Worm (Caenorhabditis elegans): ENCODE results near the gene dnj-9.

The dnj-9 gene

ce11 chrII:4871834-4872233 lies 20.0 kb downstream of the dnj-9 start:
- no peak for TF ChIP-seq elt-3 (tag; optimal IDR thresholded peaks at IDR 0.05)
- TF ChIP-seq mdl-1 (tag; optimal IDR thresholded peaks at IDR 0.05), result no peak
- TF ChIP-seq blmp-1 (tag; optimal IDR thresholded peaks at IDR 0.05), result peak; percentile 67
- TF ChIP-seq ama-1 (optimal IDR thresholded peaks at IDR 0.05), result no peak
- TF ChIP-seq nhr-11 (tag; optimal IDR thresholded peaks at IDR 0.05), result no peak
- TF ChIP-seq aly-2 (tag; optimal IDR thresholded peaks at IDR 0.05), result no peak
- no peak for TF ChIP-seq unc-62 (GFP tag; optimal IDR thresholded peaks at IDR 0.05)

- TF ChIP-seq pqm-1 (tag; optimal IDR thresholded peaks at IDR 0.05), result no peak
- TF ChIP-seq fkh-10 (GFP tag; optimal IDR thresholded peaks at IDR 0.05), result no peak
- TF ChIP-seq pax-3 (tag; optimal IDR thresholded peaks at IDR 0.05), result no peak
- no peak for TF ChIP-seq lin-15B (tag; optimal IDR thresholded peaks at IDR 0.05)
- TF ChIP-seq ceh-8 (GFP tag; optimal IDR thresholded peaks at IDR 0.05), result no peak
- no peak for TF ChIP-seq lin-13 (GFP tag; optimal IDR thresholded peaks at IDR 0.05)
- TF ChIP-seq nhr-237 (tag; optimal IDR thresholded peaks at IDR 0.05), result no peak
- TF ChIP-seq snu-23 (GFP tag; optimal IDR thresholded peaks at IDR 0.05), result no peak
- no peak for TF ChIP-seq ama-1 (optimal IDR thresholded peaks at IDR 0.05)
- TF ChIP-seq efl-1 (optimal IDR thresholded peaks at IDR 0.05), result no peak
- no peak for TF ChIP-seq efl-1 (GFP tag; optimal IDR thresholded peaks at IDR 0.05 in 1 of 2)
- no peak for TF ChIP-seq aly-2 (tag; optimal IDR thresholded peaks at IDR 0.05)
Observed at ce11 chrII:4873029-4873428, 21.2 kb downstream of the dnj-9 start, which contains the start of gene col-73. TSS of gene col-73 (minus strand) at chrII:4873129.

DNA sequence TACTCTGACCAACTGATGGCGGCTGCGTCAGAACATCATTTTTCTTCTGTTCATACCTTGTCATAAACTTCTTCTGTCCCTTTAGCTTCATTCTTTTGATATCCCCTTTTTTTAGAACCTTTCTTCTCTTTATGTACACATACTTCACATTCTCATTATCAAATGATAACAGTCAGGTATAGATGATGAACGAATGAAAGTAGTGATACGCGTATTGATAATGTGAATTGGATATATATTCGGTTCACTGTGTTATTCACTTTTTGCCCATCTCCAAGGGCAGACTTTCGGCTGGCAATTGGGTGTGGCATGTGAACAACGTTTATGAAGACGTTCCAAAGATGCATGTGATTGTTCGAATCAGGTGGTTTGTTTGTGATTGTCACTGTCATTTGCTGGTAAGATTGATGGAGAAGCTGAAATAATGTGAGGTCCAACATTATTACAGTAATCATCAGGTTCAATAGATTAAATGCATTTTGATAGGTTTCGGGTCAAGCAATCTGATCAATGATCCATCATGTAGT lies 22.5 kb downstream of the dnj-9 start, which contains the start of gene F11G11.15:
Gene F11G11.15, plus strand, starts transcription at position 511 of the 527 bp plus-strand sequence.
- no peak for TF ChIP-seq snu-23 (GFP tag; optimal IDR thresholded peaks at IDR 0.05)
- no peak for TF ChIP-seq fkh-10 (GFP tag; optimal IDR thresholded peaks at IDR 0.05)
- no peak for TF ChIP-seq unc-62 (GFP tag; optimal IDR thresholded peaks at IDR 0.05)
- no peak for TF ChIP-seq Y116A8C.19 (tag; optimal IDR thresholded peaks at IDR 0.05; ENCODE audit: borderline replicate concordance)
- no peak for TF ChIP-seq dsc-1 (tag; optimal IDR thresholded peaks at IDR 0.05)
- TF ChIP-seq efl-1 (optimal IDR thresholded peaks at IDR 0.05), result no peak
- no peak for TF ChIP-seq efl-1 (GFP tag; optimal IDR thresholded peaks at IDR 0.05 in 1 of 2)
- TF ChIP-seq hpl-2 (GFP tag; optimal IDR thresholded peaks at IDR 0.05), result no peak
- TF ChIP-seq ztf-11 (tag; optimal IDR thresholded peaks at IDR 0.05), result no peak
- TF ChIP-seq irx-1 (tag; optimal IDR thresholded peaks at IDR 0.05), result no peak
- no peak for TF ChIP-seq aha-1 (tag; optimal IDR thresholded peaks at IDR 0.05)
- peak in 1 of 6 experiments; percentile 5 for TF ChIP-seq elt-3 (tag; optimal IDR thresholded peaks at IDR 0.05)
- TF ChIP-seq xbp-1 (tag; optimal IDR thresholded peaks at IDR 0.05), result no peak
- no peak for TF ChIP-seq zag-1 (tag; optimal IDR thresholded peaks at IDR 0.05)
- TF ChIP-seq blmp-1 (tag; optimal IDR thresholded peaks at IDR 0.05), result peak; percentile 77
- no peak for TF ChIP-seq unc-86 (tag; optimal IDR thresholded peaks at IDR 0.05)
- no peak for TF ChIP-seq ztf-4 (tag; optimal IDR thresholded peaks at IDR 0.05)
- TF ChIP-seq mdl-1 (tag; optimal IDR thresholded peaks at IDR 0.05), result no peak

DNA sequence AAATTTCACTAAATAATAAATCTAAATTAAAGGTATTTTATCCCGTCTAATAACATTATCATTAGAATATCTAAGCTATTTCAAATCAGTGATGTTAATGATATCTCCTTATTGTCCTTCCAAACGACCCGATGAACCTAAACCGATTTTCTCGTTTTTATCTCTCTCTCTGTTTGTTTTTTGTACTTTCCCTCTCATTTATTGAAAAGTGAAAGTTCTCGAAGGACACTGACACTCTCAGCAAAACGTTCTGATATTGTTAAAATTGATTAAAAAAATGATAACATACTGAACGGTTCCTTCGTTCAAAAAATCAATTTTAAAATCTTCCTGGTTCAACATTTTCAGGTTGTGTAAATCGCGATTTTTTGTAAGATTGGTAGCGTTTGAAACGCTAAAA lies 24.2 kb downstream of the dnj-9 start, which contains the start of gene F11G11.13:
Gene F11G11.13, minus strand, starts transcription at position 89 of the 400 bp plus-strand sequence.
- peak; percentile 90 for TF ChIP-seq blmp-1 (tag; optimal IDR thresholded peaks at IDR 0.05)
- peak in 1 of 6 experiments; percentile 7 for TF ChIP-seq elt-3 (tag; optimal IDR thresholded peaks at IDR 0.05)
- no peak for TF ChIP-seq irx-1 (tag; optimal IDR thresholded peaks at IDR 0.05)
- peak; percentile 55 for TF ChIP-seq nhr-85 (tag)

DNA sequence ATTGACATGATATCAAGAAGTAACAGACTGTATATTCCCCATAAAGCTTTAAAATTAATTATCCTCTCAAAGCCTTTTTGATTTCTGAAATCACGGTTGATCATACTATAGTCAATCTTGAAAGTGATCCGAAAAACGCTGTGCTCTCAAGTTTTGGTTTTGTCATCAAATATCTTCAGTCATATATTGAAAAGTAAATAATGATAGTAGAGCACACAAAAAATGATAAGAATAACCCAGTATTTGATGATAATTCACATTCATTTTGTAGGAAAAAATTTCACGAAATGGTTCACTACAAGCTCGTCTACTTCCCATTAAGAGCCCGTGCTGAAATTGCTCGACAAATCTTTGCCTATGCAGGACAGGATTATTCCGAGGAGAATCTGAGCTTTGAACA lies 27.8 kb downstream of the dnj-9 start, which contains the start of gene gst-6:
Gene gst-6, plus strand, starts transcription at position 263 of the 400 bp plus-strand sequence.
- peak; percentile 63 for TF ChIP-seq elt-2 (tag; optimal IDR thresholded peaks at IDR 0.05)
- TF ChIP-seq nhr-90 (tag; optimal IDR thresholded peaks at IDR 0.05; ENCODE audit: poor library complexity), result no peak
- TF ChIP-seq hpl-2 (GFP tag; optimal IDR thresholded peaks at IDR 0.05), result no peak

DNA sequence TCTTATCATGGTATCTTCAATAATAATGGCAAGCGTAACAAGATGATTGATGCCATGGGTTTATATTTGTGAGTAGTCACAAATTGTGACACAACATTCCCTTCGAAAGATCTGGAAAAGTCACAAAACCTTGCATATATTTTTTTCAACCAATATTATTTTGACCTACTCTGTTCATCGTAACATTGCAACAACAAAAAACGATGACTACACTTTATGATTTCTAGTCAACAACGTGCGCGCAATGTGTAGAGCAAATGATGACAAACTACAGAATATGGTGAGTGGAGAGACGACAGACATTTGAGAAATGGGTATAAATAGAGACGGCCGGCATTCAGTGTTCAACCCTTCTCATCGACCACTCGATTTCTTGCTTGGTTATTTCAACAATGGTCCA lies 29.9 kb downstream of the dnj-9 start, which contains the start of gene gst-7:
Gene gst-7, plus strand, starts transcription at position 336 of the 400 bp plus-strand sequence.
- TF ChIP-seq skn-1 (tag; optimal IDR thresholded peaks at IDR 0.05) (peak; percentile 98), pax-3 (tag; optimal IDR thresholded peaks at IDR 0.05) (no peak), C16A3.4 (tag; optimal IDR thresholded peaks at IDR 0.05) (no peak), lin-35 (GFP tag; optimal IDR thresholded peaks at IDR 0.05) (peak in 1 of 2 experiments; percentile 68), efl-1 (optimal IDR thresholded peaks at IDR 0.05) (peak; percentile 3), efl-1 (GFP tag; optimal IDR thresholded peaks at IDR 0.05 in 1 of 2) (peak in 1 of 2 experiments; percentile 77), nhr-237 (tag; optimal IDR thresholded peaks at IDR 0.05) (no peak), elt-2 (tag; optimal IDR thresholded peaks at IDR 0.05) (peak; percentile 87), ceh-82 (tag; optimal IDR thresholded peaks at IDR 0.05) (no peak), pqm-1 (tag; optimal IDR thresholded peaks at IDR 0.05) (no peak), aha-1 (tag; optimal IDR thresholded peaks at IDR 0.05) (no peak), dsc-1 (tag; optimal IDR thresholded peaks at IDR 0.05) (no peak), dpl-1 (GFP tag; optimal IDR thresholded peaks at IDR 0.05) (peak in 1 of 3 experiments; percentile 15), elt-3 (tag; optimal IDR thresholded peaks at IDR 0.05) (peak in 2 of 6 experiments; percentile 9 to 17), nhr-71 (tag; optimal IDR thresholded peaks at IDR 0.05) (peak; percentile 48), nhr-77 (tag; optimal IDR thresholded peaks at IDR 0.05) (no peak), lin-14 (GFP tag; optimal IDR thresholded peaks at IDR 0.05) (peak; percentile 65), nhr-85 (tag) (peak; percentile 69), mdl-1 (tag; optimal IDR thresholded peaks at IDR 0.05) (peak in 1 of 2 experiments; percentile 29), nhr-19 (GFP tag; conservative IDR thresholded peaks at IDR 0.05) (0 out of 2 replicates have a peak, but pooled peaks have one; percentile 8), snu-23 (GFP tag; optimal IDR thresholded peaks at IDR 0.05) (peak; percentile 44)

Measured in whole organism, L1 larva.